Fruit fly (Drosophila melanogaster) whole organism, wandering third instar larva: Measurements from ENCODE around the gene Creld.

Source experiments
- Abd-B ChIP-seq: fragments of >200 bp; optimal IDR thresholded peaks from 2 replicates; lab custom pipeline; 2017; ENCODE audit warnings: missing biosample characterization, missing genetic modification characterization
- CG9705 ChIP-seq: fragments of 200-800 bp; sonication (Bioruptor generic); optimal IDR thresholded peaks from 2 replicates; lab custom pipeline; 2018; ENCODE audit warnings: missing biosample characterization, mild to moderate bottlenecking, missing genetic modification characterization
- CrebA ChIP-seq: fragments of 200-800 bp; sonication (Bioruptor generic); optimal IDR thresholded peaks from 2 replicates; lab custom pipeline; 2016; ENCODE audit warnings: missing biosample characterization, mild to moderate bottlenecking, missing genetic modification characterization, borderline replicate concordance
- Dfd ChIP-seq: fragments of >200 bp; optimal IDR thresholded peaks from 2 replicates; lab custom pipeline; 2017; ENCODE audit warnings: missing biosample characterization, missing genetic modification characterization
- Dif ChIP-seq: fragments of 200-275, 200-300 bp; sonication (Bioruptor generic); optimal IDR thresholded peaks from 2 replicates; lab custom pipeline; 2018; ENCODE audit warnings: missing biosample characterization, missing genetic modification characterization; ENCODE audit not compliant: partially characterized antibody
- GATAd ChIP-seq: sonication (Bioruptor generic); optimal IDR thresholded peaks from 2 replicates; lab custom pipeline; 2016; ENCODE audit warnings: missing biosample characterization, missing genetic modification characterization
- HLH106 ChIP-seq: fragments of 200-800 bp; optimal IDR thresholded peaks from 3 replicates; lab custom pipeline; 2019; ENCODE audit warnings: missing biosample characterization, mild to moderate bottlenecking, missing genetic modification characterization, moderate library complexity
- Hnf4 ChIP-seq: fragments of 200-800 bp; sonication (Bioruptor generic); optimal IDR thresholded peaks from 2 replicates; lab custom pipeline; 2016; ENCODE audit warnings: missing biosample characterization, mild to moderate bottlenecking, missing genetic modification characterization
- Hr78 ChIP-seq: fragments of >200 bp; optimal IDR thresholded peaks from 2 replicates; lab custom pipeline; 2017; ENCODE audit warnings: missing biosample characterization, missing genetic modification characterization
- Hr83 ChIP-seq: fragments of 200-300 bp; sonication (Bioruptor generic); optimal IDR thresholded peaks from 2 replicates; lab custom pipeline; 2016; ENCODE audit warnings: missing biosample characterization, mild to moderate bottlenecking, missing genetic modification characterization, moderate library complexity; ENCODE audit not compliant: poor library complexity, severe bottlenecking
- Jra ChIP-seq: sonication (Bioruptor generic); optimal IDR thresholded peaks from 2 replicates; lab custom pipeline; 2016; ENCODE audit warnings: missing biosample characterization, missing genetic modification characterization
- Mio ChIP-seq: sonication (Bioruptor generic); optimal IDR thresholded peaks from 2 replicates; lab custom pipeline; 2016; ENCODE audit warnings: missing biosample characterization, missing genetic modification characterization
- Myc ChIP-seq: fragments of >200 bp; optimal IDR thresholded peaks from 2 replicates; lab custom pipeline; 2017
- N ChIP-seq: fragments of >200 bp; optimal IDR thresholded peaks from 2 replicates; lab custom pipeline; 2018; ENCODE audit warnings: missing biosample characterization, missing external identifiers, missing genetic modification characterization
- OdsH ChIP-seq: fragments of 200-800 bp; sonication (Bioruptor generic); optimal IDR thresholded peaks from 2 replicates; lab custom pipeline; 2016; ENCODE audit warnings: missing biosample characterization, mild to moderate bottlenecking, missing genetic modification characterization
- Rel ChIP-seq, 2 experiments: fragments of 200-800 bp; sonication (Bioruptor generic) in 1 of 2; optimal IDR thresholded peaks; 2 replicates in 1 of 2; 3 replicates in 1 of 2; lab custom pipeline; 2016 to 2019; ENCODE audit warnings: mild to moderate bottlenecking in 2 of 2, missing biosample characterization in 2 of 2, missing genetic modification characterization in 2 of 2, moderate library complexity in 1 of 2
- Sp1 ChIP-seq: fragments of 200-800 bp; sonication (Bioruptor generic); optimal IDR thresholded peaks from 3 replicates; lab custom pipeline; 2019; ENCODE audit warnings: missing biosample characterization, mild to moderate bottlenecking, missing genetic modification characterization, moderate library complexity
- Vsx2 ChIP-seq: fragments of 200-300, 225-300 bp; sonication (Bioruptor generic); optimal IDR thresholded peaks from 2 replicates; lab custom pipeline; 2018; ENCODE audit warnings: missing biosample characterization, missing genetic modification characterization; ENCODE audit not compliant: partially characterized antibody
- br ChIP-seq: fragments of 200-800 bp; sonication (Bioruptor generic); optimal IDR thresholded peaks from 2 replicates; lab custom pipeline; 2016; ENCODE audit warnings: missing biosample characterization, missing genetic modification characterization
- brk ChIP-seq: fragments of 200-800 bp; sonication (Bioruptor generic); optimal IDR thresholded peaks from 2 replicates; lab custom pipeline; 2016; ENCODE audit warnings: missing biosample characterization, mild to moderate bottlenecking, missing genetic modification characterization
- dl ChIP-seq, 2 experiments: fragments of 175-275, 200-275 bp in 1 of 2; fragments of 200-275 bp in 1 of 2; sonication (Bioruptor generic); optimal IDR thresholded peaks; lab custom pipeline; 2018; ENCODE audit warnings: mild to moderate bottlenecking in 2 of 2, missing biosample characterization in 2 of 2, missing genetic modification characterization in 2 of 2, moderate library complexity in 2 of 2; ENCODE audit not compliant: partially characterized antibody in 2 of 2, insufficient read depth in 1 of 2
- dmrt93B ChIP-seq: fragments of 200-800 bp; sonication (Bioruptor generic); optimal IDR thresholded peaks from 2 replicates; lab custom pipeline; 2018; ENCODE audit warnings: missing biosample characterization, mild to moderate bottlenecking, missing genetic modification characterization
- dsf ChIP-seq: sonication (Bioruptor generic); optimal IDR thresholded peaks from 2 replicates; lab custom pipeline; 2016; ENCODE audit warnings: missing biosample characterization, missing genetic modification characterization, borderline replicate concordance
- ey ChIP-seq: fragments of 200-800 bp; sonication (Bioruptor generic); optimal IDR thresholded peaks from 2 replicates; lab custom pipeline; 2016; ENCODE audit warnings: missing biosample characterization, missing genetic modification characterization
- foxo ChIP-seq, 2 experiments: fragments of 200-800 bp; sonication (Bioruptor generic); optimal IDR thresholded peaks; 2 replicates in 1 of 2; 3 replicates in 1 of 2; lab custom pipeline; 2016 to 2017; ENCODE audit warnings: missing biosample characterization in 2 of 2, missing genetic modification characterization in 2 of 2
- fru ChIP-seq: fragments of 200-800 bp; sonication (Bioruptor generic); optimal IDR thresholded peaks from 3 replicates; lab custom pipeline; 2016; ENCODE audit warnings: missing biosample characterization, mild to moderate bottlenecking, missing genetic modification characterization
- h ChIP-seq: fragments of 200-800 bp; sonication (Bioruptor generic); optimal IDR thresholded peaks from 3 replicates; lab custom pipeline; 2016; ENCODE audit warnings: missing biosample characterization, mild to moderate bottlenecking, missing genetic modification characterization
- jim ChIP-seq: fragments of 175-275, 200-325 bp; sonication (Bioruptor generic); optimal IDR thresholded peaks from 2 replicates; lab custom pipeline; 2016; ENCODE audit warnings: missing biosample characterization, mild to moderate bottlenecking, missing genetic modification characterization
- lola ChIP-seq: fragments of >200 bp; optimal IDR thresholded peaks from 2 replicates; lab custom pipeline; 2017; ENCODE audit warnings: missing biosample characterization, missing genetic modification characterization
- pan ChIP-seq: fragments of >200 bp; optimal IDR thresholded peaks from 2 replicates; lab custom pipeline; 2017
- psq ChIP-seq: fragments of 200-800 bp; sonication (Bioruptor generic); optimal IDR thresholded peaks from 3 replicates; lab custom pipeline; 2017; ENCODE audit warnings: missing biosample characterization, mild to moderate bottlenecking, missing genetic modification characterization, moderate library complexity
- rgr ChIP-seq: fragments of 200-800 bp; sonication (Bioruptor generic); optimal IDR thresholded peaks from 3 replicates; lab custom pipeline; 2016; ENCODE audit warnings: missing biosample characterization, mild to moderate bottlenecking, missing genetic modification characterization
- sage ChIP-seq: fragments of 200-800 bp; sonication (Bioruptor generic); optimal IDR thresholded peaks from 2 replicates; lab custom pipeline; 2016; ENCODE audit warnings: missing biosample characterization, mild to moderate bottlenecking, missing genetic modification characterization
- sv ChIP-seq: fragments of 200-800 bp; sonication (Bioruptor generic); optimal IDR thresholded peaks from 3 replicates; lab custom pipeline; 2016; ENCODE audit warnings: missing biosample characterization, missing genetic modification characterization
- tai ChIP-seq: sonication (Bioruptor generic); optimal IDR thresholded peaks from 2 replicates; lab custom pipeline; 2016; ENCODE audit warnings: missing biosample characterization, missing genetic modification characterization
- usp ChIP-seq: fragments of >200 bp; optimal IDR thresholded peaks from 2 replicates; lab custom pipeline; 2017; ENCODE audit warnings: missing biosample characterization, missing genetic modification characterization
- woc ChIP-seq: sonication (Bioruptor generic); optimal IDR thresholded peaks from 2 replicates; lab custom pipeline; 2016; ENCODE audit warnings: missing biosample characterization, mild to moderate bottlenecking, missing genetic modification characterization

Gene Creld

DNA sequence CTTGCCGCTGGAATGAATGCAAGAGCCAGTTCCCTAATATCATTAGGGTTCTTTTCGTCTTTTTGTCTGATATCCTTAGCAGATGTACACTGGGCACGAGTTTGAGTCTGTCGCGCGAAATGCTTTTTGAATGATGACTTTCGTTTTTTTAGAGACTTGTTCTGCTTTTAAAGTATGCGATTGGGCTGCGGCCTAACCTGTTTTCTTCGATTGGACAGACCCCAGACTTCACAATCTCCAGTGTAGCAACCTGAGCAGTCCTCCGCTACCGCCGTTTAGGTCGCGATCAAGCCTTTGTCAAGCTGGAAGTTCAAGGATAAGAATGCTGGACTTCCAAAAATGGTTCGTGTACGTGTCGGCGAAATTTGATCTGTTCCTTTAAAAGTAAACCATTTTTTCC is 13.7 kb upstream of the Creld start (continued):
- TF ChIP-seq Rel (GFP tag; optimal IDR thresholded peaks at IDR 0.05; lab: Kevin White, UChicago), result no peak
- TF ChIP-seq Rel (tag; optimal IDR thresholded peaks at IDR 0.05; lab: Kevin White, UChicago), result no peak
- TF ChIP-seq psq (GFP tag; lab: Kevin White, UChicago), result no peak
- TF ChIP-seq Jra (GFP tag; lab: Kevin White, UChicago), result no peak

dm6 chr2L:89158-89557 is 13.0 kb upstream of the Creld start:
- TF ChIP-seq Abd-B (no peak), GATAd (GFP tag; lab: Kevin White, UChicago) (no peak), CrebA (GFP tag; lab: Kevin White, UChicago) (no peak), HLH106 (tag; lab: Kevin White, UChicago) (no peak), Mio (no peak), woc (GFP tag; lab: Kevin White, UChicago) (no peak), sage (GFP tag; lab: Kevin White, UChicago) (no peak), Dfd (GFP tag; lab: Kevin White, UChicago) (no peak), Hnf4 (no peak), OdsH (GFP tag; lab: Kevin White, UChicago) (no peak), rgr (GFP tag; lab: Kevin White, UChicago) (no peak), dsf (GFP tag; lab: Kevin White, UChicago) (no peak), sv (GFP tag; lab: Kevin White, UChicago) (no peak), Myc (lab: Kevin White, UChicago) (no peak), psq (GFP tag; lab: Kevin White, UChicago) (no peak)

dm6 chr2L:90081-90480 is 12.1 kb upstream of the Creld start:
- TF ChIP-seq jim (GFP tag; lab: Kevin White, UChicago) (no peak), HLH106 (tag; lab: Kevin White, UChicago) (no peak), ey (no peak), Dif (GFP tag; lab: Kevin White, UChicago) (no peak), dsf (GFP tag; lab: Kevin White, UChicago) (no peak), dmrt93B (GFP tag; lab: Kevin White, UChicago) (no peak), woc (GFP tag; lab: Kevin White, UChicago) (no peak), rgr (GFP tag; lab: Kevin White, UChicago) (no peak), sv (GFP tag; lab: Kevin White, UChicago) (no peak), Sp1 (GFP tag; lab: Kevin White, UChicago) (no peak), psq (GFP tag; lab: Kevin White, UChicago) (no peak), Abd-B (no peak)

- no peak for TF ChIP-seq rgr (GFP tag; lab: Kevin White, UChicago)
- TF ChIP-seq sage (GFP tag; lab: Kevin White, UChicago), result no peak
- no peak for TF ChIP-seq br (GFP tag; lab: Kevin White, UChicago)
- TF ChIP-seq pan (lab: Kevin White, UChicago), result no peak
- TF ChIP-seq HLH106 (tag; lab: Kevin White, UChicago), result no peak
- TF ChIP-seq Vsx2 (GFP tag; lab: Kevin White, UChicago), result no peak
- TF ChIP-seq, all 38 proteins: peak for 0
Observed at dm6 chr2L:91333-91732, 10.8 kb upstream of the Creld start.

DNA sequence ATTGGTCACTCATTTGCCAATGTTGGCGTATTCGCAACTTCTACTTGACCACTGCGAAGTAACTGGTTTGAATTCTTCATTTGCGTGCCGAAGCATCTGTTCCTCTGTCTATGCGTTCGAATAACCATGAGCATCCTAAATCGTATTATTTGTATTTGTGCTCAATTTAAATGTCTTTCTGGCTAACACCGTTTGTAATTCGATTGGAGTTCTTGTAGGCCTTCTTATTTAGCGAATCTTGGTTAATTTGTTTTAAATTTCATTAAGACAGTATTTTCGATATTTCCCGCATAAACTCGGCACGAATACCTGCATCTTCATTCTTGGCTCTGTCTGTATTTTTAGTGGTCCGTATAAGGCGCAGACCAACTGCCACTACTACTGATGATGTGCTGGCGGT is 10.3 kb upstream of the Creld start:
- peak; percentile 75 for TF ChIP-seq woc (GFP tag; lab: Kevin White, UChicago)
- peak; percentile 59 for TF ChIP-seq sage (GFP tag; lab: Kevin White, UChicago)
- TF ChIP-seq Hr83 (GFP tag; lab: Kevin White, UChicago), result no peak
- TF ChIP-seq rgr (GFP tag; lab: Kevin White, UChicago), result peak; percentile 81
- no peak for TF ChIP-seq Hr78 (GFP tag; lab: Kevin White, UChicago)
- TF ChIP-seq Myc (lab: Kevin White, UChicago), result no peak
- peak; percentile 64 for TF ChIP-seq psq (GFP tag; lab: Kevin White, UChicago)
- TF ChIP-seq HLH106 (tag; lab: Kevin White, UChicago), result peak; percentile 90
- TF ChIP-seq Vsx2 (GFP tag; lab: Kevin White, UChicago), result no peak
- TF ChIP-seq N (GFP tag; lab: Kevin White, UChicago), result no peak
- no peak for TF ChIP-seq Dfd (GFP tag; lab: Kevin White, UChicago)
- no peak for TF ChIP-seq CrebA (GFP tag; lab: Kevin White, UChicago)
- TF ChIP-seq CG9705 (GFP tag; lab: Kevin White, UChicago), result peak; percentile 84
- TF ChIP-seq foxo (GFP tag; optimal IDR thresholded peaks at IDR 0.05; lab: Kevin White, UChicago), result peak in 1 of 2 experiments; percentile 86
- TF ChIP-seq fru (GFP tag; lab: Kevin White, UChicago), result peak; percentile 87
- no peak for TF ChIP-seq dmrt93B (GFP tag; lab: Kevin White, UChicago)
- TF ChIP-seq h (GFP tag; lab: Kevin White, UChicago), result no peak
- no peak for TF ChIP-seq pan (lab: Kevin White, UChicago)
- TF ChIP-seq Jra (GFP tag; lab: Kevin White, UChicago), result no peak
- peak; percentile 73 for TF ChIP-seq Hnf4
- TF ChIP-seq usp (GFP tag; lab: Kevin White, UChicago), result no peak
- peak; percentile 17 for TF ChIP-seq tai (GFP tag; lab: Kevin White, UChicago)
- peak; percentile 71 for TF ChIP-seq brk (GFP tag; lab: Kevin White, UChicago)
- no peak for TF ChIP-seq GATAd (GFP tag; lab: Kevin White, UChicago)
- TF ChIP-seq dl (GFP tag; optimal IDR thresholded peaks at IDR 0.05; lab: Kevin White, UChicago; ENCODE audit: insufficient read depth in 1 of 2, partially characterized antibody in 2 of 2), result no peak
- no peak for TF ChIP-seq lola (GFP tag; lab: Kevin White, UChicago)
- peak; percentile 93 for TF ChIP-seq Sp1 (GFP tag; lab: Kevin White, UChicago)
- peak; percentile 68 for TF ChIP-seq Rel (GFP tag; optimal IDR thresholded peaks at IDR 0.05; lab: Kevin White, UChicago)
- peak; percentile 69 for TF ChIP-seq Rel (tag; optimal IDR thresholded peaks at IDR 0.05; lab: Kevin White, UChicago)
- peak; percentile 79 for TF ChIP-seq OdsH (GFP tag; lab: Kevin White, UChicago)
- no peak for TF ChIP-seq sv (GFP tag; lab: Kevin White, UChicago)
- TF ChIP-seq jim (GFP tag; lab: Kevin White, UChicago), result no peak
